Worm (Caenorhabditis elegans) whole organism, L4 larva: ENCODE data around the gene efk-1.

Experiments
- F10B5.3 ChIP-seq: sonication (generic microtip); optimal IDR thresholded peaks from 2 replicates; lab custom pipeline; 2016; ENCODE audit warnings: mild to moderate bottlenecking, missing genetic modification characterization, missing compliant biosample characterization
- F26F4.8 ChIP-seq: fragments of 200-800 bp; sonication (Bioruptor generic); conservative IDR thresholded peaks from 2 replicates; pipeline ENCODE4 v1.3.6; 2022; ENCODE audit warnings: missing genetic modification characterization, missing compliant biosample characterization
- F49E8.2 ChIP-seq: sonication (generic microtip); optimal IDR thresholded peaks from 2 replicates; lab custom pipeline; 2016; ENCODE audit warnings: missing compliant biosample characterization, mild to moderate bottlenecking, missing genetic modification characterization, borderline replicate concordance
- R02D3.7 ChIP-seq: fragments of 150-350 bp; sonication (generic microtip); optimal IDR thresholded peaks from 3 replicates; lab custom pipeline; 2014; ENCODE audit warnings: missing biosample characterization, missing genetic modification characterization
- T26A8.4 ChIP-seq: fragments of 200-800 bp; sonication (Bioruptor generic); IDR thresholded peaks from 2 replicates; pipeline ENCODE4 v1.3.6; 2022; ENCODE audit warnings: missing genetic modification characterization, missing compliant biosample characterization
- Y105C5A.15 ChIP-seq: fragments of 200-800 bp; sonication (Bioruptor generic); IDR thresholded peaks from 2 replicates; pipeline ENCODE4 v1.3.6; 2022; ENCODE audit warnings: missing genetic modification characterization, missing compliant biosample characterization
- Y48G9A.11 ChIP-seq: fragments of 200-800 bp; sonication (Bioruptor generic); IDR thresholded peaks from 2 replicates; pipeline ENCODE4 v1.3.6; 2022; ENCODE audit warnings: missing genetic modification reagents, missing genetic modification characterization, missing compliant biosample characterization
- ZK337.2 ChIP-seq: fragments of 200-800 bp; sonication (Bioruptor generic); IDR thresholded peaks from 2 replicates; pipeline ENCODE4 v1.3.6; 2022; ENCODE audit warnings: missing genetic modification reagents, missing genetic modification characterization, missing compliant biosample characterization
- aha-1 ChIP-seq: fragments of 150-350 bp; peaks from one replicate; lab custom pipeline; 2014; ENCODE audit warnings: missing biosample characterization, missing genetic modification characterization
- ama-1 ChIP-seq: fragments of 150-350 bp; optimal IDR thresholded peaks from 2 replicates; lab custom pipeline; 2014; ENCODE audit warnings: inconsistent platforms, mixed read lengths
- ceh-44 ChIP-seq: fragments of 200-800 bp; sonication (Bioruptor generic); IDR thresholded peaks from 2 replicates; pipeline ENCODE4 v1.3.6; 2022; ENCODE audit warnings: missing genetic modification reagents, missing genetic modification characterization, missing compliant biosample characterization
- ces-1 ChIP-seq: fragments of 150-350 bp; sonication (generic microtip); optimal IDR thresholded peaks from 4 replicates; lab custom pipeline; 2014; ENCODE audit warnings: missing biosample characterization, missing genetic modification reagents, missing genetic modification characterization
- daf-16 ChIP-seq, 3 experiments: sonication (generic microtip); optimal IDR thresholded peaks; 2 replicates each; lab custom pipeline; 2016 to 2017; ENCODE audit warnings: missing genetic modification characterization in 3 of 3, missing genetic modification reagents in 3 of 3, mild to moderate bottlenecking in 2 of 3, missing compliant biosample characterization in 2 of 3, missing biosample characterization in 1 of 3, moderate library complexity in 1 of 3
- daf-8 ChIP-seq: fragments of 200-800 bp; sonication (Bioruptor generic); IDR thresholded peaks from 2 replicates; pipeline ENCODE4 v1.3.6; 2022; ENCODE audit warnings: missing genetic modification characterization, missing compliant biosample characterization
- duxl-1 ChIP-seq: sonication (generic microtip); optimal IDR thresholded peaks from 2 replicates; lab custom pipeline; 2016; ENCODE audit warnings: mild to moderate bottlenecking, missing genetic modification characterization, moderate library complexity, missing compliant biosample characterization; ENCODE audit not compliant: poor library complexity
- dve-1 ChIP-seq: sonication (generic microtip); optimal IDR thresholded peaks from 2 replicates; lab custom pipeline; 2017; ENCODE audit warnings: antibody characterized with exemption, mild to moderate bottlenecking, missing genetic modification characterization, missing compliant biosample characterization; ENCODE audit not compliant: insufficient read depth
- hlh-30 ChIP-seq: sonication (generic microtip); optimal IDR thresholded peaks from 2 replicates; lab custom pipeline; 2017; ENCODE audit warnings: antibody characterized with exemption, mild to moderate bottlenecking, missing genetic modification characterization, missing compliant biosample characterization; ENCODE audit not compliant: insufficient read depth
- hmg-1.1 ChIP-seq: fragments of 200-800 bp; sonication (Bioruptor generic); IDR thresholded peaks from 2 replicates; pipeline ENCODE4 v1.3.6; 2022; ENCODE audit warnings: missing genetic modification reagents, missing genetic modification characterization, missing compliant biosample characterization
- lin-15B ChIP-seq: fragments of 150-350 bp; sonication (generic microtip); optimal IDR thresholded peaks from 3 replicates; lab custom pipeline; 2014; ENCODE audit warnings: missing biosample characterization, missing genetic modification characterization
- lin-29 ChIP-seq: fragments of 200-800 bp; sonication (Bioruptor generic); IDR thresholded peaks from 2 replicates; pipeline ENCODE4 v1.3.6; 2022; ENCODE audit warnings: missing genetic modification reagents, missing genetic modification characterization, missing compliant biosample characterization
- lin-38 ChIP-seq: fragments of 200-800 bp; sonication (Bioruptor generic); IDR thresholded peaks from 2 replicates; pipeline ENCODE4 v1.3.6; 2022; ENCODE audit warnings: missing genetic modification reagents, missing genetic modification characterization, missing compliant biosample characterization
- lin-39 ChIP-seq: fragments of 150-350 bp; optimal IDR thresholded peaks from 2 replicates; lab custom pipeline; 2014; ENCODE audit warnings: missing biosample characterization, missing genetic modification reagents, missing genetic modification characterization
- lsy-2 ChIP-seq, 2 experiments: fragments of 150-350 bp in 1 of 2; sonication (generic microtip) in 1 of 2; optimal IDR thresholded peaks; 2 replicates each; lab custom pipeline; 2014 to 2017; ENCODE audit warnings: missing biosample characterization in 2 of 2, missing genetic modification characterization in 2 of 2
- mdl-1 ChIP-seq, 2 experiments: fragments of 150-350 bp in 1 of 2; sonication (generic microtip) in 1 of 2; optimal IDR thresholded peaks; 2 replicates each; lab custom pipeline; 2014 to 2017; ENCODE audit warnings: missing biosample characterization in 2 of 2, missing genetic modification characterization in 2 of 2
- mes-2 ChIP-seq: sonication (generic microtip); optimal IDR thresholded peaks from 2 replicates; lab custom pipeline; 2016; ENCODE audit warnings: missing genotype, mild to moderate bottlenecking, missing genetic modification characterization, missing compliant biosample characterization; ENCODE audit not compliant: poor library complexity, severe bottlenecking
- mxl-2 ChIP-seq: fragments of 200-800 bp; sonication (Bioruptor generic); conservative IDR thresholded peaks from 2 replicates; pipeline ENCODE4 v1.3.6; 2022; ENCODE audit warnings: missing genetic modification reagents, missing genetic modification characterization, missing compliant biosample characterization
- mxl-3 ChIP-seq: fragments of 200-800 bp; sonication (Bioruptor generic); optimal IDR thresholded peaks from 2 replicates; lab custom pipeline; 2018; ENCODE audit warnings: mild to moderate bottlenecking, missing genetic modification characterization, missing compliant biosample characterization
- nhr-102 ChIP-seq: sonication (generic microtip); optimal IDR thresholded peaks from 2 replicates; lab custom pipeline; 2016; ENCODE audit warnings: mild to moderate bottlenecking, missing genetic modification characterization, moderate library complexity, missing compliant biosample characterization
- nhr-11 ChIP-seq: fragments of 150-350 bp; optimal IDR thresholded peaks from 2 replicates; lab custom pipeline; 2014; ENCODE audit warnings: missing biosample characterization, missing genetic modification characterization
- nhr-237 ChIP-seq: sonication (generic microtip); optimal IDR thresholded peaks from 2 replicates; lab custom pipeline; 2017; ENCODE audit warnings: missing biosample characterization, missing genetic modification characterization
- saeg-2 ChIP-seq: fragments of 200-800 bp; sonication (Bioruptor generic); IDR thresholded peaks from 2 replicates; pipeline ENCODE4 v1.3.6; 2022; ENCODE audit warnings: missing genetic modification reagents, missing genetic modification characterization, missing compliant biosample characterization
- skn-1 ChIP-seq: fragments of 150-350 bp; optimal IDR thresholded peaks from 2 replicates; lab custom pipeline; 2014; ENCODE audit warnings: missing biosample characterization, missing genetic modification characterization
- spr-1 ChIP-seq: sonication (generic microtip); optimal IDR thresholded peaks from 2 replicates; lab custom pipeline; 2016; ENCODE audit warnings: mild to moderate bottlenecking, missing genetic modification characterization, missing compliant biosample characterization
- spr-3 ChIP-seq: fragments of 200-800 bp; sonication (Bioruptor generic); optimal IDR thresholded peaks from 2 replicates; lab custom pipeline; 2018; ENCODE audit warnings: mild to moderate bottlenecking, missing genetic modification characterization, missing compliant biosample characterization
- tag-97 ChIP-seq: fragments of 200-800 bp; sonication (Bioruptor generic); IDR thresholded peaks from 2 replicates; pipeline ENCODE4 v1.3.6; 2022; ENCODE audit warnings: missing genetic modification characterization, missing compliant biosample characterization
- unc-62 ChIP-seq, 3 experiments: fragments of 150-350 bp in 1 of 3; sonication (generic microtip); optimal IDR thresholded peaks in 2 of 3; peaks in 1 of 3; 1 replicate in 1 of 3; 2 replicates in 2 of 3; lab custom pipeline; 2014 to 2017; ENCODE audit warnings: missing biosample characterization in 3 of 3, missing genetic modification characterization in 3 of 3, missing genetic modification reagents in 3 of 3, missing genotype in 1 of 3
- vab-7 ChIP-seq: fragments of 200-800 bp; sonication (Bioruptor generic); IDR thresholded peaks from 2 replicates; pipeline ENCODE4 v1.3.6; 2022; ENCODE audit warnings: missing genetic modification reagents, missing genetic modification characterization, missing compliant biosample characterization
- zfp-3 ChIP-seq: fragments of 200-800 bp; sonication (Bioruptor generic); conservative IDR thresholded peaks from 2 replicates; pipeline ENCODE4 v1.3.6; 2022; ENCODE audit warnings: missing genetic modification reagents, missing genetic modification characterization, missing compliant biosample characterization
- zip-2 ChIP-seq: fragments of 150-350 bp; optimal IDR thresholded peaks from 2 replicates; lab custom pipeline; 2014; ENCODE audit warnings: missing biosample characterization, missing genetic modification characterization
- ztf-11 ChIP-seq: fragments of 150-350 bp; optimal IDR thresholded peaks from 2 replicates; lab custom pipeline; 2014; ENCODE audit warnings: missing biosample characterization, missing genetic modification characterization
- ztf-7 ChIP-seq: fragments of 150-350 bp; optimal IDR thresholded peaks from 2 replicates; lab custom pipeline; 2014; ENCODE audit warnings: missing biosample characterization, missing genetic modification characterization

efk-1 gene

ce11 chrIII:6206161-6206853, 38.0 kb upstream of the efk-1 start, which contains the start of the genes sna-3 and rps-3 (continued):
- no peak for TF ChIP-seq Y105C5A.15 (GFP tag; lab: Robert Waterston, UW)
- TF ChIP-seq skn-1 (tag; lab: Kevin White, UChicago), result no peak
- peak; percentile 66 to 92 for TF ChIP-seq lsy-2 (tag; optimal IDR thresholded peaks at IDR 0.05; lab: Kevin White, UChicago)
- no peak for TF ChIP-seq duxl-1 (tag; lab: Kevin White, UChicago)
- TF ChIP-seq lin-29, result no peak
- TF ChIP-seq R02D3.7 (tag; lab: Kevin White, UChicago), result no peak
- no peak for TF ChIP-seq daf-16 (GFP tag; optimal IDR thresholded peaks at IDR 0.05; lab: Kevin White, UChicago)
- peak; percentile 46 for TF ChIP-seq daf-16 (tag; optimal IDR thresholded peaks at IDR 0.05; lab: Kevin White, UChicago)
- TF ChIP-seq zfp-3 (GFP tag; lab: Robert Waterston, UW), result no peak
- peak; percentile 24; the same call in 1 of the 2 replicates for TF ChIP-seq ceh-44 (GFP tag; lab: Robert Waterston, UW)
- peak; percentile 90 for TF ChIP-seq mes-2 (tag; lab: Kevin White, UChicago)
- peak in 1 of 2 experiments; percentile 68 for TF ChIP-seq mdl-1 (tag; optimal IDR thresholded peaks at IDR 0.05; lab: Kevin White, UChicago)
- peak; percentile 36 for TF ChIP-seq aha-1 (tag; lab: Kevin White, UChicago)
- TF ChIP-seq mxl-2 (GFP tag; lab: Robert Waterston, UW), result no peak
- TF ChIP-seq lin-15B, result no peak
- no peak for TF ChIP-seq F10B5.3
- TF ChIP-seq nhr-11 (tag; lab: Kevin White, UChicago), result peak; percentile 61
- peak; percentile 91 for TF ChIP-seq dve-1 (tag; lab: Kevin White, UChicago)
- TF ChIP-seq T26A8.4 (GFP tag; lab: Robert Waterston, UW), result peak; percentile 63
- peak; percentile 88 for TF ChIP-seq hlh-30 (tag; lab: Kevin White, UChicago)
- TF ChIP-seq ztf-7 (tag; lab: Kevin White, UChicago), result peak; percentile 39
- peak; percentile 20 for TF ChIP-seq nhr-102 (tag; lab: Kevin White, UChicago)
- TF ChIP-seq Y48G9A.11 (GFP tag; lab: Robert Waterston, UW), result no peak
- TF ChIP-seq ZK337.2 (GFP tag; lab: Robert Waterston, UW), result no peak
- TF ChIP-seq vab-7, result no peak
- peak; percentile 74 for TF ChIP-seq hmg-1.1 (GFP tag; lab: Robert Waterston, UW)
- TF ChIP-seq nhr-237 (tag; lab: Kevin White, UChicago), result no peak
- TF ChIP-seq saeg-2, result no peak
- no peak for TF ChIP-seq spr-3 (GFP tag; lab: Kevin White, UChicago)
- TF ChIP-seq ztf-11 (tag; lab: Kevin White, UChicago), result no peak
- no peak for TF ChIP-seq F26F4.8 (GFP tag; lab: Robert Waterston, UW)
- TF ChIP-seq, all 104 proteins: peak for 28

ce11 chrIII:6202440-6202839, 34.1 kb upstream of the efk-1 start:
- TF ChIP-seq duxl-1 (tag; lab: Kevin White, UChicago) (no peak), ama-1 (peak; percentile 52), F49E8.2 (tag; lab: Kevin White, UChicago) (peak; percentile 24), lin-38 (GFP tag; lab: Robert Waterston, UW) (peak; percentile 57), daf-16 (GFP tag; optimal IDR thresholded peaks at IDR 0.05; lab: Kevin White, UChicago) (peak in 1 of 2 experiments; percentile 7), daf-16 (tag; optimal IDR thresholded peaks at IDR 0.05; lab: Kevin White, UChicago) (peak; percentile 0), mxl-3 (GFP tag; lab: Kevin White, UChicago) (no peak), ces-1 (no peak), daf-8 (GFP tag; lab: Robert Waterston, UW) (no peak), zip-2 (tag; lab: Kevin White, UChicago) (no peak), saeg-2 (no peak), unc-62 (GFP tag; optimal IDR thresholded peaks at IDR 0.05 in 1 of 2; lab: Kevin White, UChicago) (peak in 1 of 2 experiments; percentile 65), unc-62 (tag; optimal IDR thresholded peaks at IDR 0.05; lab: Kevin White, UChicago) (no peak), lin-39 (tag; lab: Kevin White, UChicago) (no peak), lin-15B (no peak), tag-97 (no peak), spr-1 (no peak), spr-3 (GFP tag; lab: Kevin White, UChicago) (no peak)
- TF ChIP-seq, all 104 proteins: peak for 5
